Worm (Caenorhabditis elegans): ENCODE measurements around the gene tra-1.

- TF ChIP-seq ama-1 (optimal IDR thresholded peaks at IDR 0.05): no peak
- TF ChIP-seq snpc-4 (tag; optimal IDR thresholded peaks at IDR 0.05): no peak
- no peak for TF ChIP-seq blmp-1 (tag; optimal IDR thresholded peaks at IDR 0.05; ENCODE audit: insufficient read depth)
- TF ChIP-seq nhr-77 (tag; optimal IDR thresholded peaks at IDR 0.05): no peak
- no peak for TF ChIP-seq ceh-82 (tag; optimal IDR thresholded peaks at IDR 0.05)
Observed at ce11 chrIII:11244338-11244737, 49.3 kb upstream of the tra-1 start.
